Fruit fly (Drosophila melanogaster) whole organism, prepupa: ENCODE data around the gene CG2747.
A peak's percentile ranks its signal among the peaks of the same experiment; 100 is the strongest.

Experiments used
- Blimp-1 ChIP-seq: fragments of 200-800 bp; sonication (Bioruptor generic); optimal IDR thresholded peaks from 3 replicates; lab custom pipeline; 2017; ENCODE audit warnings: missing biosample characterization, missing genetic modification characterization, mild to moderate bottlenecking, moderate library complexity, missing genetic modification reagents
- CG10631 ChIP-seq: fragments of 200-800 bp; sonication (Bioruptor generic); optimal IDR thresholded peaks from 2 replicates; lab custom pipeline; 2016; ENCODE audit warnings: missing biosample characterization, missing genetic modification characterization
- CG10669 ChIP-seq: fragments of 200-800 bp; sonication (Bioruptor generic); optimal IDR thresholded peaks from 3 replicates; lab custom pipeline; 2018; ENCODE audit warnings: missing biosample characterization, mild to moderate bottlenecking, missing genetic modification characterization, moderate library complexity
- CG11902 ChIP-seq: fragments of 200-800 bp; sonication (Bioruptor generic); optimal IDR thresholded peaks from 3 replicates; lab custom pipeline; 2016; ENCODE audit warnings: missing biosample characterization, missing genetic modification characterization
- CG15336 ChIP-seq: fragments of 200-800 bp; sonication (Bioruptor generic); IDR thresholded peaks from 2 replicates; pipeline ENCODE4 v1.3.6; 2022; ENCODE audit warnings: missing biosample characterization, missing genetic modification characterization
- CG16779 ChIP-seq: fragments of 200-800 bp; sonication (Bioruptor generic); optimal IDR thresholded peaks from 3 replicates; lab custom pipeline; 2017; ENCODE audit warnings: missing biosample characterization, mild to moderate bottlenecking, missing genetic modification characterization
- CG3032 ChIP-seq: fragments of 200-800 bp; optimal IDR thresholded peaks from 2 replicates; lab custom pipeline; 2019; ENCODE audit warnings: missing biosample characterization, mild to moderate bottlenecking, missing genetic modification characterization, moderate library complexity
- CG31627 ChIP-seq: fragments of 200-800 bp; sonication (Bioruptor generic); optimal IDR thresholded peaks from 3 replicates; lab custom pipeline; 2016; ENCODE audit warnings: missing biosample characterization, missing genetic modification characterization
- CG32006 ChIP-seq: fragments of 200-800 bp; sonication (Bioruptor generic); optimal IDR thresholded peaks from 3 replicates; lab custom pipeline; 2017; ENCODE audit warnings: missing biosample characterization, mild to moderate bottlenecking, missing genetic modification characterization
- CG34406 ChIP-seq: fragments of 200-800 bp; sonication (Bioruptor generic); optimal IDR thresholded peaks from 3 replicates; lab custom pipeline; 2016; ENCODE audit warnings: missing biosample characterization, missing genetic modification characterization
- CG4318 ChIP-seq: fragments of 200-800 bp; sonication (Bioruptor generic); optimal IDR thresholded peaks from 3 replicates; lab custom pipeline; 2017; ENCODE audit warnings: missing biosample characterization, mild to moderate bottlenecking, missing genetic modification characterization
- CG6163 ChIP-seq: fragments of 200-800 bp; sonication (Bioruptor generic); IDR thresholded peaks from 3 replicates; pipeline ENCODE4 v1.3.6; 2022; ENCODE audit warnings: missing biosample characterization, missing genetic modification characterization
- CG6276 ChIP-seq: fragments of 200-800 bp; sonication (Bioruptor generic); optimal IDR thresholded peaks from 2 replicates; lab custom pipeline; 2017; ENCODE audit warnings: missing biosample characterization, mild to moderate bottlenecking, missing genetic modification characterization
- CG6792 ChIP-seq: fragments of 200-800 bp; sonication (Bioruptor generic); optimal IDR thresholded peaks from 3 replicates; lab custom pipeline; 2016; ENCODE audit warnings: missing biosample characterization, missing genetic modification characterization
- CG6808 ChIP-seq: fragments of 200-800 bp; sonication (Bioruptor generic); optimal IDR thresholded peaks from 3 replicates; lab custom pipeline; 2017; ENCODE audit warnings: missing biosample characterization, missing genetic modification characterization, mild to moderate bottlenecking, moderate library complexity, missing genetic modification reagents
- CG7368 ChIP-seq: fragments of 200-800 bp; sonication (Bioruptor generic); optimal IDR thresholded peaks from 3 replicates; lab custom pipeline; 2016; ENCODE audit warnings: missing biosample characterization, missing genetic modification characterization
- CG8119 ChIP-seq: fragments of 200-800 bp; sonication (Bioruptor generic); IDR thresholded peaks from 3 replicates; pipeline ENCODE4 v1.3.6; 2022; ENCODE audit warnings: missing biosample characterization, missing genetic modification characterization
- CG8319 ChIP-seq: fragments of 200-800 bp; sonication (Bioruptor generic); optimal IDR thresholded peaks from 3 replicates; lab custom pipeline; 2016; ENCODE audit warnings: missing biosample characterization, missing genetic modification characterization
- CG8632 ChIP-seq: fragments of 200-800 bp; sonication (Bioruptor generic); optimal IDR thresholded peaks from 3 replicates; lab custom pipeline; 2016; ENCODE audit warnings: missing biosample characterization, missing genetic modification characterization
- CG9139 ChIP-seq: fragments of 200-800 bp; sonication (Bioruptor generic); optimal IDR thresholded peaks from 3 replicates; lab custom pipeline; 2017; ENCODE audit warnings: missing biosample characterization, mild to moderate bottlenecking, missing genetic modification characterization
- Eip78C ChIP-seq: fragments of 200-800 bp; sonication (Bioruptor generic); peaks from one replicate; lab custom pipeline; 2016; ENCODE audit warnings: missing biosample characterization, missing genetic modification characterization
- Eip93F ChIP-seq: fragments of 200-800 bp; sonication (Bioruptor generic); optimal IDR thresholded peaks from 2 replicates; lab custom pipeline; 2016; ENCODE audit warnings: missing biosample characterization, mild to moderate bottlenecking, missing genetic modification characterization
- Ets21C ChIP-seq: fragments of 200-800 bp; sonication (Bioruptor generic); optimal IDR thresholded peaks from 3 replicates; lab custom pipeline; 2016; ENCODE audit warnings: missing biosample characterization, missing genetic modification characterization
- Ets96B ChIP-seq: fragments of 200-800 bp; optimal IDR thresholded peaks from 2 replicates; lab custom pipeline; 2019; ENCODE audit warnings: missing biosample characterization, mild to moderate bottlenecking, missing genetic modification characterization, moderate library complexity
- Gug ChIP-seq: fragments of 200-800 bp; sonication (Bioruptor generic); IDR thresholded peaks from 2 replicates; pipeline ENCODE4 v1.3.6; 2022; ENCODE audit warnings: missing biosample characterization, missing genetic modification characterization
- Hr4 ChIP-seq: fragments of 200-800 bp; sonication (Bioruptor generic); optimal IDR thresholded peaks from 3 replicates; lab custom pipeline; 2016; ENCODE audit warnings: missing biosample characterization, missing genetic modification characterization
- Lpt ChIP-seq: fragments of 200-800 bp; sonication (Bioruptor generic); optimal IDR thresholded peaks from 3 replicates; lab custom pipeline; 2016; ENCODE audit warnings: missing biosample characterization, missing genetic modification characterization
- Met ChIP-seq: fragments of 200-800 bp; sonication (Bioruptor generic); optimal IDR thresholded peaks from 3 replicates; lab custom pipeline; 2016; ENCODE audit warnings: missing biosample characterization, missing genetic modification characterization
- OdsH ChIP-seq: fragments of 200-800 bp; sonication (Bioruptor generic); optimal IDR thresholded peaks from 3 replicates; lab custom pipeline; 2016; ENCODE audit warnings: missing biosample characterization, missing genetic modification characterization
- Sox102F ChIP-seq: fragments of 200-800 bp; sonication (Bioruptor generic); optimal IDR thresholded peaks from 2 replicates; lab custom pipeline; 2016; ENCODE audit warnings: missing biosample characterization, mild to moderate bottlenecking, missing genetic modification characterization
- Sox15 ChIP-seq: fragments of 200-800 bp; sonication (Bioruptor generic); optimal IDR thresholded peaks from 3 replicates; lab custom pipeline; 2016; ENCODE audit warnings: missing biosample characterization, missing genetic modification characterization
- achi ChIP-seq: fragments of 200-800 bp; sonication (Bioruptor generic); optimal IDR thresholded peaks from 3 replicates; lab custom pipeline; 2016; ENCODE audit warnings: missing biosample characterization, missing genetic modification characterization
- acj6 ChIP-seq: fragments of 200-800 bp; sonication (Bioruptor generic); optimal IDR thresholded peaks from 3 replicates; lab custom pipeline; 2016; ENCODE audit warnings: missing biosample characterization, missing genetic modification characterization
- dac ChIP-seq: fragments of 200-800 bp; sonication (Bioruptor generic); optimal IDR thresholded peaks from 2 replicates; lab custom pipeline; 2017; ENCODE audit warnings: missing biosample characterization, mild to moderate bottlenecking, missing genetic modification characterization
- dsx ChIP-seq: fragments of 200-800 bp; optimal IDR thresholded peaks from 3 replicates; lab custom pipeline; 2019; ENCODE audit warnings: missing biosample characterization, mild to moderate bottlenecking, missing genetic modification characterization, moderate library complexity; ENCODE audit not compliant: poor library complexity, severe bottlenecking
- eg ChIP-seq: fragments of 200-800 bp; sonication (Bioruptor generic); IDR thresholded peaks from 3 replicates; pipeline ENCODE4 v1.3.6; 2022; ENCODE audit warnings: missing biosample characterization, missing genetic modification characterization
- esn ChIP-seq: fragments of 200-800 bp; sonication (Bioruptor generic); optimal IDR thresholded peaks from 2 replicates; lab custom pipeline; 2016; ENCODE audit warnings: missing biosample characterization, mild to moderate bottlenecking, missing genetic modification characterization, moderate library complexity
- lz ChIP-seq: fragments of 200-800 bp; sonication (Bioruptor generic); optimal IDR thresholded peaks from 3 replicates; lab custom pipeline; 2016; ENCODE audit warnings: missing biosample characterization, missing genetic modification characterization
- net ChIP-seq: fragments of 200-800 bp; sonication (Bioruptor generic); optimal IDR thresholded peaks from 3 replicates; lab custom pipeline; 2016; ENCODE audit warnings: missing biosample characterization, missing genetic modification characterization
- pdm3 ChIP-seq: fragments of 200-800 bp; sonication (Bioruptor generic); optimal IDR thresholded peaks from 3 replicates; lab custom pipeline; 2016; ENCODE audit warnings: missing biosample characterization, missing genetic modification characterization
- salr ChIP-seq, 2 experiments: fragments of 200-800 bp; sonication (Bioruptor generic); optimal IDR thresholded peaks; 3 replicates each; lab custom pipeline; 2016 to 2018; ENCODE audit warnings: missing biosample characterization in 2 of 2, missing genetic modification characterization in 2 of 2, mild to moderate bottlenecking in 1 of 2
- spab ChIP-seq: fragments of 200-800 bp; sonication (Bioruptor generic); optimal IDR thresholded peaks from 2 replicates; lab custom pipeline; 2017; ENCODE audit warnings: missing biosample characterization, mild to moderate bottlenecking, missing genetic modification characterization, missing genetic modification reagents
- ss ChIP-seq, 2 experiments: fragments of 200-800 bp; sonication (Bioruptor generic); optimal IDR thresholded peaks; 2 replicates in 1 of 2; 3 replicates in 1 of 2; lab custom pipeline; 2017 to 2018; ENCODE audit warnings: mild to moderate bottlenecking in 2 of 2, missing biosample characterization in 2 of 2, missing genetic modification characterization in 2 of 2, moderate library complexity in 1 of 2
- svp ChIP-seq: fragments of 200-800 bp; sonication (Bioruptor generic); peaks from one replicate; lab custom pipeline; 2016; ENCODE audit warnings: missing biosample characterization, missing genetic modification characterization
- topi ChIP-seq: fragments of 200-800 bp; sonication (Bioruptor generic); optimal IDR thresholded peaks from 3 replicates; lab custom pipeline; 2016; ENCODE audit warnings: missing biosample characterization, missing genetic modification characterization
- vri ChIP-seq: fragments of 200-800 bp; sonication (Bioruptor generic); optimal IDR thresholded peaks from 3 replicates; lab custom pipeline; 2016; ENCODE audit warnings: missing biosample characterization, mild to moderate bottlenecking, missing genetic modification characterization

The CG2747 gene

dm6 chr3R:8040843-8041242 lies 10.3 kb upstream of the CG2747 start, which contains the start of gene CG43060 (continued):
- TF ChIP-seq CG4318 (GFP tag; lab: Kevin White, UChicago), result no peak
- no peak for TF ChIP-seq Lpt (GFP tag; lab: Kevin White, UChicago)
- no peak for TF ChIP-seq vri
- peak; percentile 43 for TF ChIP-seq esn (GFP tag; lab: Kevin White, UChicago)
- peak; percentile 4 for TF ChIP-seq CG6276 (GFP tag; lab: Kevin White, UChicago)
- no peak for TF ChIP-seq salr (GFP tag; optimal IDR thresholded peaks at IDR 0.05; lab: Kevin White, UChicago)
- TF ChIP-seq CG31627 (GFP tag; lab: Kevin White, UChicago), result peak; percentile 29

DNA sequence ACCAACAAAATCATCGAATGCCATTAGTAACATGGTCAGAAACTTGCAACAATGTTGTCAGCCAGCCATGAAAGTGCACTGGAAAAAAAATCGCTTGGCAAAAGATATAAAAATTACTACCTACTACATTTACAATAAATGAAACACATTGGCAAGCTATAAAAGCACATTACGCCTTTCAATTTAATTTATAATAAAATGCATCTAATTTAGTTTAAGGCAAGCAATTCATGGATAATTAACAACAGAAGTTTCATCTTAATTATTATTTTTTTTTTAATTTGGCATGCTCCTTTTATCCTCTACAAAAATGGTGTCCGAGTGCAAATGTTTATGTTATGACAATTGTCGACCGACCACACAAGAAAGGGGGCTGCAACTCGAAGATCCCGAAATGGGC lies 8.3 kb upstream of the CG2747 start:
- no peak for TF ChIP-seq Ets96B (tag; lab: Kevin White, UChicago)
- TF ChIP-seq CG3032 (tag; lab: Kevin White, UChicago), result no peak
- TF ChIP-seq CG32006, result peak; percentile 45
- TF ChIP-seq Hr4 (GFP tag; lab: Kevin White, UChicago), result peak; percentile 38
- TF ChIP-seq CG4318 (GFP tag; lab: Kevin White, UChicago), result peak; percentile 23
- peak; percentile 57 for TF ChIP-seq svp (GFP tag; lab: Kevin White, UChicago)
- peak; percentile 43; the same call in 1 of the 3 replicates for TF ChIP-seq eg (GFP tag; lab: Robert Waterston, UW)
- TF ChIP-seq CG8119 (GFP tag; lab: Robert Waterston, UW), result peak; percentile 71
- TF ChIP-seq CG6163 (GFP tag; lab: Robert Waterston, UW), result 0 out of 3 replicates have a peak, but pooled peaks have one; percentile 23
- TF ChIP-seq Ets21C (GFP tag; lab: Kevin White, UChicago), result no peak
- TF ChIP-seq Eip78C (GFP tag; lab: Kevin White, UChicago), result peak; percentile 70
- TF ChIP-seq CG15336 (GFP tag; lab: Robert Waterston, UW), result peak; percentile 56
- TF ChIP-seq dsx (GFP tag; lab: Kevin White, UChicago), result peak; percentile 26

dm6 chr3R:8037896-8038295 lies 7.3 kb upstream of the CG2747 start:
- TF ChIP-seq acj6 (GFP tag; lab: Kevin White, UChicago) (peak; percentile 54), CG16779 (tag; lab: Kevin White, UChicago) (no peak), Eip78C (GFP tag; lab: Kevin White, UChicago) (peak; percentile 90), CG10669 (GFP tag; lab: Kevin White, UChicago) (peak; percentile 61), topi (peak; percentile 58), CG15336 (GFP tag; lab: Robert Waterston, UW) (peak; percentile 82), CG10631 (GFP tag; lab: Kevin White, UChicago) (peak; percentile 54), CG11902 (GFP tag; lab: Kevin White, UChicago) (peak; percentile 47), net (GFP tag; lab: Kevin White, UChicago) (peak; percentile 47), lz (GFP tag; lab: Kevin White, UChicago) (peak; percentile 48), dac (GFP tag; lab: Kevin White, UChicago) (peak; percentile 69), pdm3 (peak; percentile 56), spab (GFP tag; lab: Kevin White, UChicago) (peak; percentile 21), CG34406 (GFP tag; lab: Kevin White, UChicago) (peak; percentile 50), CG9139 (GFP tag; lab: Kevin White, UChicago) (no peak), CG6808 (GFP tag; lab: Kevin White, UChicago) (peak; percentile 46), OdsH (GFP tag; lab: Kevin White, UChicago) (peak; percentile 71), CG3032 (tag; lab: Kevin White, UChicago) (peak; percentile 46), CG8319 (GFP tag; lab: Kevin White, UChicago) (peak; percentile 54), CG31627 (GFP tag; lab: Kevin White, UChicago) (peak; percentile 48), achi (peak; percentile 55), ss (GFP tag; optimal IDR thresholded peaks at IDR 0.05; lab: Kevin White, UChicago) (no peak), CG32006 (peak; percentile 84), Sox102F (GFP tag; lab: Kevin White, UChicago) (peak; percentile 51), Met (peak; percentile 49), Eip93F (GFP tag; lab: Kevin White, UChicago) (no peak), Gug (GFP tag; lab: Robert Waterston, UW) (peak; percentile 79), CG6792 (peak; percentile 61), Blimp-1 (peak; percentile 10), eg (GFP tag; lab: Robert Waterston, UW) (peak; percentile 92), CG6163 (GFP tag; lab: Robert Waterston, UW) (peak; percentile 90), dsx (GFP tag; lab: Kevin White, UChicago) (peak; percentile 19), CG8632 (GFP tag; lab: Kevin White, UChicago) (peak; percentile 50), CG7368 (GFP tag; lab: Kevin White, UChicago) (peak; percentile 63), Sox15 (GFP tag; lab: Kevin White, UChicago) (no peak), Ets21C (GFP tag; lab: Kevin White, UChicago) (peak; percentile 13), Lpt (GFP tag; lab: Kevin White, UChicago) (peak; percentile 39)
